Fruit fly (Drosophila melanogaster): ENCODE measurements around the gene Orct.

The Orct gene

DNA sequence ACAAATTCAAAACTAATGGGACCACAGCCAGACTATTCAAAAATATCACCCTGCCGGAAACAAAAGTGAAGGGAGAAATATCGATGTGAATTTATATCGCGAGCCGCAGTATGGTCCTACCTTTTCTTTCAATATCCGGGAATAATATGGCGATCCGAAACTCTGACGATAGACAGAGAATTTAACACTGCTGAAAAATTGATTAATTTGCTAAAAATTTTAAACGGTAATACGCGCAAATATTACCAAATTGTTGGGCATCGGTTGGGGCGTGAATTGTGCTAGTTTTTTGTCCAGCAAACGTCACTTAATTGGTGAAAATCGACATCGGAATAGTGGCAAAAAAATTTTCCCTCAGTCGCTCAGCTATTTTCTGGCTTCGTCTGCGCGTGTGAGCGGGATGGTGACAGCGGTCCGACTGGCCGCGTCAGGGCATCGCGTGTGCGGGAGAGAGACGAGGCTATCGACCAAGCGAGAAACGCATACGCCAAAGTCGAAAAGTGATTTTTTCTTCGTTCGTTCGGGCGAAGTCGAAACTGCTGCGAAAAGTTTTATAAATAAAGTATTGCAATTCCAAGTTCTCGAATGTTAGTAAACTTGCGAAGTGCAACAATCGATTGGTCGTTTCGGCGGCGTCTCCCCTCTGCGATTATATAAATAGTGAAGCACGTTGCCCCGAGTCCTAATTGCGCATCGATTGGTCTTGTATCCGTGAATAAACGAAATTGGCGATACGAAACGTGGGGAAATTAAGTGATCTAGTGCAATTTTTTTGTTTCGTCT, 45.4 kb upstream of the Orct start, which contains the start of gene mask (continued):
- peak; percentile 67 for TF ChIP-seq kah (GFP tag; optimal IDR thresholded peaks at IDR 0.05)
- TF ChIP-seq BEAF-32 (GFP tag; optimal IDR thresholded peaks at IDR 0.05), result peak; percentile 83
- peak; percentile 93 for TF ChIP-seq ci (GFP tag; IDR thresholded peaks at IDR 0.05)
- TF ChIP-seq nom (GFP tag; optimal IDR thresholded peaks at IDR 0.05), result peak; percentile 62
- peak; percentile 0 for TF ChIP-seq CG6683 (GFP tag; optimal IDR thresholded peaks at IDR 0.05)
- TF ChIP-seq nerfin-1 (tag; optimal IDR thresholded peaks at IDR 0.05), result peak; percentile 47
- TF ChIP-seq CkIIα-i1 (GFP tag; IDR thresholded peaks at IDR 0.05), result no peak
- TF ChIP-seq pb (GFP tag; optimal IDR thresholded peaks at IDR 0.05), result peak; percentile 82
- TF ChIP-seq crp (GFP tag; optimal IDR thresholded peaks at IDR 0.05), result peak in 1 of 2 experiments; percentile 47
- peak; percentile 68 for TF ChIP-seq Kr (GFP tag; optimal IDR thresholded peaks at IDR 0.05)
- TF ChIP-seq CG14860 (GFP tag; IDR thresholded peaks at IDR 0.05; ENCODE audit: partially characterized antibody), result no peak
- TF ChIP-seq tll (GFP tag; optimal IDR thresholded peaks at IDR 0.05), result peak in 1 of 2 experiments; percentile 62
- TF ChIP-seq CTCF (GFP tag; optimal IDR thresholded peaks at IDR 0.05), result peak; percentile 44
- peak; percentile 74 for TF ChIP-seq HmgD (GFP tag; optimal IDR thresholded peaks at IDR 0.05)
- TF ChIP-seq CG9876 (GFP tag; optimal IDR thresholded peaks at IDR 0.05), result peak; percentile 94
- TF ChIP-seq CG16779 (GFP tag; IDR thresholded peaks at IDR 0.05), result no peak
- peak; percentile 43 for TF ChIP-seq CG16815 (GFP tag; optimal IDR thresholded peaks at IDR 0.05)
- TF ChIP-seq CG15514 (GFP tag; optimal IDR thresholded peaks at IDR 0.05), result peak; percentile 76
- TF ChIP-seq pum (GFP tag; optimal IDR thresholded peaks at IDR 0.05), result peak; percentile 19
- TF ChIP-seq CG12155 (GFP tag; optimal IDR thresholded peaks at IDR 0.05), result peak; percentile 31
- 0 out of 2 replicates have a peak, but pooled peaks have one; percentile 25 for TF ChIP-seq ham (GFP tag; IDR thresholded peaks at IDR 0.05)
- TF ChIP-seq CG8290 (GFP tag; optimal IDR thresholded peaks at IDR 0.05), result peak; percentile 81
- peak; percentile 28 to 86 for TF ChIP-seq CG8290 (tag; optimal IDR thresholded peaks at IDR 0.05)
- TF ChIP-seq mam (GFP tag; optimal IDR thresholded peaks at IDR 0.05), result peak; percentile 82
- no peak for TF ChIP-seq Drgx (GFP tag; IDR thresholded peaks at IDR 0.05)
- peak; percentile 65 for TF ChIP-seq CG14441 (GFP tag; IDR thresholded peaks at IDR 0.05)
- peak; percentile 81 for TF ChIP-seq zfh2 (GFP tag; optimal IDR thresholded peaks at IDR 0.05)
- peak; percentile 79 for TF ChIP-seq slbo (GFP tag; IDR thresholded peaks at IDR 0.05)
- no peak for TF ChIP-seq CG31388 (GFP tag; optimal IDR thresholded peaks at IDR 0.05)
- peak; percentile 37 for TF ChIP-seq zen (tag; optimal IDR thresholded peaks at IDR 0.05)
- TF ChIP-seq rib (GFP tag; IDR thresholded peaks at IDR 0.05), result no peak; the same call in 1 of the 2 replicates
- no peak for TF ChIP-seq Dfd (GFP tag; optimal IDR thresholded peaks at IDR 0.05)
- peak; percentile 16; the same call in 1 of the 2 replicates for TF ChIP-seq danr (GFP tag; IDR thresholded peaks at IDR 0.05)
- TF ChIP-seq pan (optimal IDR thresholded peaks at IDR 0.05), result no peak
- TF ChIP-seq pan (GFP tag; optimal IDR thresholded peaks at IDR 0.05 in 1 of 2, IDR thresholded peaks at IDR 0.05 in 1 of 2), result peak in 1 of 2 experiments; percentile 80
- TF ChIP-seq sens (GFP tag), result peak; percentile 81
- no peak; the same call in 1 of the 2 replicates for TF ChIP-seq ro (GFP tag; IDR thresholded peaks at IDR 0.05)
- TF ChIP-seq schlank (tag; optimal IDR thresholded peaks at IDR 0.05), result peak; percentile 86
- TF ChIP-seq tap (tag; optimal IDR thresholded peaks at IDR 0.05), result no peak
- TF ChIP-seq CG17186 (GFP tag; optimal IDR thresholded peaks at IDR 0.05), result no peak
- TF ChIP-seq CG13123 (GFP tag; optimal IDR thresholded peaks at IDR 0.05), result peak; percentile 50
- TF ChIP-seq Elba2 (GFP tag; optimal IDR thresholded peaks at IDR 0.05), result no peak
- TF ChIP-seq ttk (GFP tag; IDR thresholded peaks at IDR 0.05), result peak; percentile 66; the same call in 1 of the 2 replicates
- TF ChIP-seq sob (GFP tag; IDR thresholded peaks at IDR 0.05), result peak; percentile 86
- TF ChIP-seq so (GFP tag; IDR thresholded peaks at IDR 0.05), result peak; percentile 69; the same call in 1 of the 3 replicates
- TF ChIP-seq Mrtf (GFP tag; IDR thresholded peaks at IDR 0.05), result peak; percentile 52; the same call in 2 of the 3 replicates
- TF ChIP-seq lola (GFP tag; optimal IDR thresholded peaks at IDR 0.05), result peak in 1 of 3 experiments; percentile 5
- peak; percentile 71 for TF ChIP-seq pho (GFP tag; optimal IDR thresholded peaks at IDR 0.05)
- TF ChIP-seq CG7839 (tag; optimal IDR thresholded peaks at IDR 0.05), result peak; percentile 64
- TF ChIP-seq trem (tag; optimal IDR thresholded peaks at IDR 0.05), result peak; percentile 16
